Worm (Caenorhabditis elegans): ENCODE measurements around the gene K05G3.1.

DNA sequence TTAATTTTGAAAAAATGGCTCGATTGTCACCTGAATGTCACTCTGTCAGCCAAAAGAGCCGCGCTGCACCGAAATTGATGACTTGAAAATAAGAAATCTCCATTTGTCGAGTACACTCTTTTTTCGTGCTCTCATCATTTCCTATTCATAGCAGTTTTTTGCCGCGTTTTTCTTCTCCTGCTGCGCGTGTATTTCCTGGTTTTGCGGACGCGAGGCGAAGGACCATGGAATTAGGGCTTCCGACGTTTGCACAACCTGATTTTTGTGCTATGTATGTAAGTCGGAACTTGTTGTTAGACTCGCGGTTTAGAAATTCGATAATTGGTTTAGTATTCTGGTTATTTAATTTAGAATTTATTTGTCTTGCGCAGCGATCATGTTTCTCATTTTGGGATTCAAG, 20.9 kb upstream of the K05G3.1 start:
- TF ChIP-seq flt-1 (GFP tag; IDR thresholded peaks at IDR 0.05) (no peak), ztf-29 (GFP tag; IDR thresholded peaks at IDR 0.05) (no peak), T22C8.4 (GFP tag; IDR thresholded peaks at IDR 0.05) (no peak), ref-1 (GFP tag; conservative IDR thresholded peaks at IDR 0.05) (no peak), klf-2 (GFP tag; conservative IDR thresholded peaks at IDR 0.05) (no peak), cog-1 (tag; optimal IDR thresholded peaks at IDR 0.05) (no peak), med-1 (GFP tag; optimal IDR thresholded peaks at IDR 0.05; ENCODE audit: insufficient read depth) (no peak), ztf-23 (GFP tag; IDR thresholded peaks at IDR 0.05) (no peak), tab-1 (GFP tag; IDR thresholded peaks at IDR 0.05) (no peak)
